Fruit fly (Drosophila melanogaster) whole organism, wandering third instar larva: ENCODE results near the gene CG13252.

ENCODE experiments used
- Abd-B ChIP-seq: fragments of >200 bp; optimal IDR thresholded peaks from 2 replicates; lab custom pipeline; 2017; ENCODE audit warnings: missing biosample characterization, missing genetic modification characterization
- CG32264 ChIP-seq: fragments of 200-800 bp; sonication (Bioruptor generic); optimal IDR thresholded peaks from 2 replicates; lab custom pipeline; 2016; ENCODE audit warnings: missing biosample characterization, missing genetic modification characterization
- CG9705 ChIP-seq: fragments of 200-800 bp; sonication (Bioruptor generic); optimal IDR thresholded peaks from 2 replicates; lab custom pipeline; 2018; ENCODE audit warnings: missing biosample characterization, mild to moderate bottlenecking, missing genetic modification characterization
- Dif ChIP-seq: fragments of 200-275, 200-300 bp; sonication (Bioruptor generic); optimal IDR thresholded peaks from 2 replicates; lab custom pipeline; 2018; ENCODE audit warnings: missing biosample characterization, missing genetic modification characterization; ENCODE audit not compliant: partially characterized antibody
- GATAd ChIP-seq: sonication (Bioruptor generic); optimal IDR thresholded peaks from 2 replicates; lab custom pipeline; 2016; ENCODE audit warnings: missing biosample characterization, missing genetic modification characterization
- HLH106 ChIP-seq: fragments of 200-800 bp; optimal IDR thresholded peaks from 3 replicates; lab custom pipeline; 2019; ENCODE audit warnings: missing biosample characterization, mild to moderate bottlenecking, missing genetic modification characterization, moderate library complexity
- Hnf4 ChIP-seq: fragments of 200-800 bp; sonication (Bioruptor generic); optimal IDR thresholded peaks from 2 replicates; lab custom pipeline; 2016; ENCODE audit warnings: missing biosample characterization, mild to moderate bottlenecking, missing genetic modification characterization
- Hr78 ChIP-seq: fragments of >200 bp; optimal IDR thresholded peaks from 2 replicates; lab custom pipeline; 2017; ENCODE audit warnings: missing biosample characterization, missing genetic modification characterization
- Hr83 ChIP-seq: fragments of 200-300 bp; sonication (Bioruptor generic); optimal IDR thresholded peaks from 2 replicates; lab custom pipeline; 2016; ENCODE audit warnings: missing biosample characterization, mild to moderate bottlenecking, missing genetic modification characterization, moderate library complexity; ENCODE audit not compliant: poor library complexity, severe bottlenecking
- Jra ChIP-seq: sonication (Bioruptor generic); optimal IDR thresholded peaks from 2 replicates; lab custom pipeline; 2016; ENCODE audit warnings: missing biosample characterization, missing genetic modification characterization
- Mio ChIP-seq: sonication (Bioruptor generic); optimal IDR thresholded peaks from 2 replicates; lab custom pipeline; 2016; ENCODE audit warnings: missing biosample characterization, missing genetic modification characterization
- Myc ChIP-seq: fragments of >200 bp; optimal IDR thresholded peaks from 2 replicates; lab custom pipeline; 2017
- N ChIP-seq: fragments of >200 bp; optimal IDR thresholded peaks from 2 replicates; lab custom pipeline; 2018; ENCODE audit warnings: missing biosample characterization, missing external identifiers, missing genetic modification characterization
- OdsH ChIP-seq: fragments of 200-800 bp; sonication (Bioruptor generic); optimal IDR thresholded peaks from 2 replicates; lab custom pipeline; 2016; ENCODE audit warnings: missing biosample characterization, mild to moderate bottlenecking, missing genetic modification characterization
- Rel ChIP-seq, 2 experiments: fragments of 200-800 bp; sonication (Bioruptor generic) in 1 of 2; optimal IDR thresholded peaks; 2 replicates in 1 of 2; 3 replicates in 1 of 2; lab custom pipeline; 2016 to 2019; ENCODE audit warnings: mild to moderate bottlenecking in 2 of 2, missing biosample characterization in 2 of 2, missing genetic modification characterization in 2 of 2, moderate library complexity in 1 of 2
- Sp1 ChIP-seq: fragments of 200-800 bp; sonication (Bioruptor generic); optimal IDR thresholded peaks from 3 replicates; lab custom pipeline; 2019; ENCODE audit warnings: missing biosample characterization, mild to moderate bottlenecking, missing genetic modification characterization, moderate library complexity
- Vsx2 ChIP-seq: fragments of 200-300, 225-300 bp; sonication (Bioruptor generic); optimal IDR thresholded peaks from 2 replicates; lab custom pipeline; 2018; ENCODE audit warnings: missing biosample characterization, missing genetic modification characterization; ENCODE audit not compliant: partially characterized antibody
- br ChIP-seq: fragments of 200-800 bp; sonication (Bioruptor generic); optimal IDR thresholded peaks from 2 replicates; lab custom pipeline; 2016; ENCODE audit warnings: missing biosample characterization, missing genetic modification characterization
- brk ChIP-seq: fragments of 200-800 bp; sonication (Bioruptor generic); optimal IDR thresholded peaks from 2 replicates; lab custom pipeline; 2016; ENCODE audit warnings: missing biosample characterization, mild to moderate bottlenecking, missing genetic modification characterization
- dl ChIP-seq, 2 experiments: fragments of 175-275, 200-275 bp in 1 of 2; fragments of 200-275 bp in 1 of 2; sonication (Bioruptor generic); optimal IDR thresholded peaks; lab custom pipeline; 2018; ENCODE audit warnings: mild to moderate bottlenecking in 2 of 2, missing biosample characterization in 2 of 2, missing genetic modification characterization in 2 of 2, moderate library complexity in 2 of 2; ENCODE audit not compliant: partially characterized antibody in 2 of 2, insufficient read depth in 1 of 2
- dmrt93B ChIP-seq: fragments of 200-800 bp; sonication (Bioruptor generic); optimal IDR thresholded peaks from 2 replicates; lab custom pipeline; 2018; ENCODE audit warnings: missing biosample characterization, mild to moderate bottlenecking, missing genetic modification characterization
- ey ChIP-seq: fragments of 200-800 bp; sonication (Bioruptor generic); optimal IDR thresholded peaks from 2 replicates; lab custom pipeline; 2016; ENCODE audit warnings: missing biosample characterization, missing genetic modification characterization
- fru ChIP-seq: fragments of 200-800 bp; sonication (Bioruptor generic); optimal IDR thresholded peaks from 3 replicates; lab custom pipeline; 2016; ENCODE audit warnings: missing biosample characterization, mild to moderate bottlenecking, missing genetic modification characterization
- h ChIP-seq: fragments of 200-800 bp; sonication (Bioruptor generic); optimal IDR thresholded peaks from 3 replicates; lab custom pipeline; 2016; ENCODE audit warnings: missing biosample characterization, mild to moderate bottlenecking, missing genetic modification characterization
- jim ChIP-seq: fragments of 175-275, 200-325 bp; sonication (Bioruptor generic); optimal IDR thresholded peaks from 2 replicates; lab custom pipeline; 2016; ENCODE audit warnings: missing biosample characterization, mild to moderate bottlenecking, missing genetic modification characterization
- lola ChIP-seq: fragments of >200 bp; optimal IDR thresholded peaks from 2 replicates; lab custom pipeline; 2017; ENCODE audit warnings: missing biosample characterization, missing genetic modification characterization
- pan ChIP-seq: fragments of >200 bp; optimal IDR thresholded peaks from 2 replicates; lab custom pipeline; 2017
- psq ChIP-seq: fragments of 200-800 bp; sonication (Bioruptor generic); optimal IDR thresholded peaks from 3 replicates; lab custom pipeline; 2017; ENCODE audit warnings: missing biosample characterization, mild to moderate bottlenecking, missing genetic modification characterization, moderate library complexity
- rgr ChIP-seq: fragments of 200-800 bp; sonication (Bioruptor generic); optimal IDR thresholded peaks from 3 replicates; lab custom pipeline; 2016; ENCODE audit warnings: missing biosample characterization, mild to moderate bottlenecking, missing genetic modification characterization
- sage ChIP-seq: fragments of 200-800 bp; sonication (Bioruptor generic); optimal IDR thresholded peaks from 2 replicates; lab custom pipeline; 2016; ENCODE audit warnings: missing biosample characterization, mild to moderate bottlenecking, missing genetic modification characterization
- sv ChIP-seq: fragments of 200-800 bp; sonication (Bioruptor generic); optimal IDR thresholded peaks from 3 replicates; lab custom pipeline; 2016; ENCODE audit warnings: missing biosample characterization, missing genetic modification characterization
- tai ChIP-seq: sonication (Bioruptor generic); optimal IDR thresholded peaks from 2 replicates; lab custom pipeline; 2016; ENCODE audit warnings: missing biosample characterization, missing genetic modification characterization
- usp ChIP-seq: fragments of >200 bp; optimal IDR thresholded peaks from 2 replicates; lab custom pipeline; 2017; ENCODE audit warnings: missing biosample characterization, missing genetic modification characterization
- woc ChIP-seq: sonication (Bioruptor generic); optimal IDR thresholded peaks from 2 replicates; lab custom pipeline; 2016; ENCODE audit warnings: missing biosample characterization, mild to moderate bottlenecking, missing genetic modification characterization

The CG13252 gene

dm6 chr3L:20752964-20753363 lies 22.6 kb downstream of the CG13252 start:
- no peak for TF ChIP-seq Vsx2 (GFP tag; lab: Kevin White, UChicago)
- TF ChIP-seq Mio: no peak
- no peak for TF ChIP-seq Hr83 (GFP tag; lab: Kevin White, UChicago)
- TF ChIP-seq OdsH (GFP tag; lab: Kevin White, UChicago): no peak
- no peak for TF ChIP-seq usp (GFP tag; lab: Kevin White, UChicago)
- TF ChIP-seq Abd-B: no peak
- no peak for TF ChIP-seq woc
- no peak for TF ChIP-seq psq (GFP tag; lab: Kevin White, UChicago)
- no peak for TF ChIP-seq pan (lab: Kevin White, UChicago)
- no peak for TF ChIP-seq Jra
- no peak for TF ChIP-seq jim (GFP tag; lab: Kevin White, UChicago)
- no peak for TF ChIP-seq sage (GFP tag; lab: Kevin White, UChicago)
- no peak for TF ChIP-seq CG32264
- no peak for TF ChIP-seq h (GFP tag; lab: Kevin White, UChicago)
- TF ChIP-seq Rel (GFP tag; optimal IDR thresholded peaks at IDR 0.05; lab: Kevin White, UChicago): no peak
- TF ChIP-seq Rel (tag; optimal IDR thresholded peaks at IDR 0.05; lab: Kevin White, UChicago): no peak
- TF ChIP-seq sv (GFP tag; lab: Kevin White, UChicago): no peak

DNA sequence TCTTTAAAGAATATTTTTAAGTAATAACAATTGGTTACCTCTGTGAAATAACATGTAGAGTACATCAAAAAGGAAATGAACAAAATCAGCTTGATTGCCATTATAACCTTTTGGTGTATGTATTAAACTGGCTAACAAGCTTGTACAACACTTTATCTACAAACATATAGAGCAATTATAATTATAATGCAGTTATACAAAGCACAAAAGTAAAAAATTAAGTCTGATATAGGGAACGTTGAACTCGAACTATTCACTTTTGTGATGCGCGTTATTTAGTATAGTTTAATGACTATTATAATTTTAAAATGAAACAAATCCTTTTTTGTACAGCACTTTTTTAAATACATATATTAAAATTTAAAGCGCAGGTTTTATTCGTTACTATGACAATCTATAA lies 25.2 kb downstream of the CG13252 start, which contains the start of gene CG33912:
TSS of gene CG33912 (minus strand) at position 101 of the 400 bp plus-strand sequence.
- TF ChIP-seq dl (GFP tag; optimal IDR thresholded peaks at IDR 0.05; lab: Kevin White, UChicago; ENCODE audit: insufficient read depth in 1 of 2, partially characterized antibody in 2 of 2) (no peak), Rel (GFP tag; optimal IDR thresholded peaks at IDR 0.05; lab: Kevin White, UChicago) (no peak), Rel (tag; optimal IDR thresholded peaks at IDR 0.05; lab: Kevin White, UChicago) (no peak), br (GFP tag; lab: Kevin White, UChicago) (no peak), woc (no peak), Jra (no peak), ey (GFP tag; lab: Kevin White, UChicago) (no peak), Dif (GFP tag; lab: Kevin White, UChicago) (no peak), Hr78 (GFP tag; lab: Kevin White, UChicago) (no peak), fru (GFP tag; lab: Kevin White, UChicago) (no peak), HLH106 (tag; lab: Kevin White, UChicago) (no peak), GATAd (no peak), brk (GFP tag; lab: Kevin White, UChicago) (no peak), Hnf4 (GFP tag; lab: Kevin White, UChicago) (no peak), N (GFP tag; lab: Kevin White, UChicago) (no peak), Myc (lab: Kevin White, UChicago) (no peak), tai (GFP tag; lab: Kevin White, UChicago) (no peak)

- TF ChIP-seq Dif (GFP tag; lab: Kevin White, UChicago): no peak
- TF ChIP-seq sage (GFP tag; lab: Kevin White, UChicago): no peak
- TF ChIP-seq Vsx2 (GFP tag; lab: Kevin White, UChicago): no peak
- TF ChIP-seq CG9705: no peak
- TF ChIP-seq Hr78 (GFP tag; lab: Kevin White, UChicago): no peak
- TF ChIP-seq N (GFP tag; lab: Kevin White, UChicago): no peak
- no peak for TF ChIP-seq lola
- TF ChIP-seq pan (lab: Kevin White, UChicago): no peak
- TF ChIP-seq HLH106 (tag; lab: Kevin White, UChicago): no peak
- no peak for TF ChIP-seq Myc (lab: Kevin White, UChicago)
- TF ChIP-seq Hr83 (GFP tag; lab: Kevin White, UChicago): no peak
- TF ChIP-seq, all 38 proteins: peak for 0
Observed at dm6 chr3L:20758583-20758982, 28.2 kb downstream of the CG13252 start, which contains the start of gene CG43251. TSS of gene CG43251 (plus strand) at chr3L:20758883.

- no peak for TF ChIP-seq woc
- TF ChIP-seq sv (GFP tag; lab: Kevin White, UChicago): no peak
- no peak for TF ChIP-seq tai (GFP tag; lab: Kevin White, UChicago)
- no peak for TF ChIP-seq pan (lab: Kevin White, UChicago)
- no peak for TF ChIP-seq Hnf4 (GFP tag; lab: Kevin White, UChicago)
- no peak for TF ChIP-seq Vsx2 (GFP tag; lab: Kevin White, UChicago)
- no peak for TF ChIP-seq Sp1
- no peak for TF ChIP-seq OdsH (GFP tag; lab: Kevin White, UChicago)
- no peak for TF ChIP-seq Mio
- TF ChIP-seq rgr: no peak
- TF ChIP-seq ey (GFP tag; lab: Kevin White, UChicago): no peak
- no peak for TF ChIP-seq N (GFP tag; lab: Kevin White, UChicago)
- no peak for TF ChIP-seq Hr83 (GFP tag; lab: Kevin White, UChicago)
- no peak for TF ChIP-seq dmrt93B (GFP tag; lab: Kevin White, UChicago)
- TF ChIP-seq, all 38 proteins: peak for 0
Observed at dm6 chr3L:20761482-20761881, 31.1 kb downstream of the CG13252 start.
